Worm (Caenorhabditis elegans) whole organism, L3 larva: Measurements from ENCODE around the gene str-6.

ENCODE experiments used
- daf-12 ChIP-seq: fragments of 150-350 bp; optimal IDR thresholded peaks from 2 replicates; lab custom pipeline; 2014; ENCODE audit warnings: missing biosample characterization, missing genetic modification reagents, missing genetic modification characterization
- elt-1 ChIP-seq: fragments of 150-350 bp; optimal IDR thresholded peaks from 2 replicates; lab custom pipeline; 2014; ENCODE audit warnings: missing biosample characterization, missing genetic modification characterization
- nhr-237 ChIP-seq: fragments of 150-350 bp; optimal IDR thresholded peaks from 2 replicates; lab custom pipeline; 2014; ENCODE audit warnings: missing biosample characterization, missing genetic modification characterization
- sea-2 ChIP-seq: fragments of 150-350 bp; sonication (generic microtip); optimal IDR thresholded peaks from 4 replicates; lab custom pipeline; 2014; ENCODE audit warnings: missing biosample characterization, missing genetic modification reagents, missing genetic modification characterization
- unc-39 ChIP-seq: sonication (generic microtip); optimal IDR thresholded peaks from 4 replicates; lab custom pipeline; 2017; ENCODE audit warnings: missing biosample characterization, missing genetic modification characterization
- unc-62 ChIP-seq: fragments of 150-350 bp; sonication (generic microtip); optimal IDR thresholded peaks from 4 replicates; lab custom pipeline; 2014; ENCODE audit warnings: missing biosample characterization, missing genetic modification reagents, missing genetic modification characterization
- zag-1 ChIP-seq: fragments of 150-350 bp; optimal IDR thresholded peaks from 2 replicates; lab custom pipeline; 2014; ENCODE audit warnings: missing biosample characterization, missing genetic modification characterization

DNA sequence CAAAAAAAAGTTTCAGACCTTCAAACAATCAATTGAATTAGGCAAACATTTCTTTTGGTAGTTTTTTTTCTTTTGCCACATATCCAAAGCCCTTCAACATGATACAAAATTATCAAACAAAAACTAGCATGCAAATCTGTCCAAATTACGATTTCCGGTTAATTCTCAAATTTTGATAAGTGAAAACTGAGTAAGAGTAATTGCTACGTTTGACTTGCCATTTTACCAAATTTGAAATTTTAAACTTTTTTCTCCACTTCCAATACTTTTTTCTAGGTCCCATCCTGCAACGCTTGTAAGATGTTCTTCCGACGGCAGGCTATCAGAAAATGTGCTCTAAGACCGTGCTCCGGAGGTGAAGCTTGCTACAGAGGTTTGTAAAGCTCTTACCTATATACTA is 46.1 kb upstream of the str-6 start, which contains the start of gene nhr-223:
- TF ChIP-seq unc-62 (GFP tag; lab: Kevin White, UChicago) (no peak), nhr-237 (tag; lab: Kevin White, UChicago) (no peak), daf-12 (tag; lab: Kevin White, UChicago) (no peak), elt-1 (no peak), unc-39 (tag; lab: Kevin White, UChicago) (no peak), sea-2 (GFP tag; lab: Kevin White, UChicago) (no peak), zag-1 (tag; lab: Kevin White, UChicago) (no peak)
